Worm (Caenorhabditis elegans): ENCODE results near the gene fkh-9.

Gene fkh-9

DNA sequence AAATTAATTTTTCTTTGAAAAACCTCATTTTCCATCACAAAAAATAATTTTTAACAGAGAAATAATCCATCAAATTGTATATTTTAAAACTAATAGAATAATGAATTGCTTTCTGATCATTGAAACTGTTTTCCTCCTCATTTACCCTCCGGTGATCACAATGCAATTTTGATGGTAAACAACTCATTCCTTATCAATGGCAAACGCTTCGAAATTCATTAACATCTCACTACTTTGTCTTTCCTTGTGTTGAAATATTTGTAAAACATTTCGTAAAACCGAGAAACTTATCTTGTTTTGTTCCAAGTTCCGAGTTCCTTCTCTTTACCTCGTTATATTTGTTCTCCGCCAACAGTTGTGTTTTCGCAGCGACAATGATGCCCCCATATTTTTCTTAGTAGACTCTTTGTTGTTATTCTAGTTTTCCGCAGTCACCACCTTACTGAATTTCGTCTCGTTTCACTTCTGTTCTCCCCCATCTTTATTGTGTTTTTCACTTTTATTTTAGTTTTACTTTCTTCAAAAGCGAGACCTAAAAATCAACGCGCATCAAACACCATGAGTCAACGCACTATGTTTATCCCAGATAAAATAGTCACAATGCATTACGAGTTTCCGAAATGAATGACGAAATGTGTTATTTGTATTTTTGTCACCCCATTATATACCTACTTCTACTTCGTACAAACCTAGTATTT is 41.5 kb downstream of the fkh-9 start:
- peak; percentile 34 for TF ChIP-seq elt-2 (tag; optimal IDR thresholded peaks at IDR 0.05)
- no peak for TF ChIP-seq egl-27 (tag; optimal IDR thresholded peaks at IDR 0.05)
- peak; percentile 53 for TF ChIP-seq pha-4 (tag; optimal IDR thresholded peaks at IDR 0.05)

DNA sequence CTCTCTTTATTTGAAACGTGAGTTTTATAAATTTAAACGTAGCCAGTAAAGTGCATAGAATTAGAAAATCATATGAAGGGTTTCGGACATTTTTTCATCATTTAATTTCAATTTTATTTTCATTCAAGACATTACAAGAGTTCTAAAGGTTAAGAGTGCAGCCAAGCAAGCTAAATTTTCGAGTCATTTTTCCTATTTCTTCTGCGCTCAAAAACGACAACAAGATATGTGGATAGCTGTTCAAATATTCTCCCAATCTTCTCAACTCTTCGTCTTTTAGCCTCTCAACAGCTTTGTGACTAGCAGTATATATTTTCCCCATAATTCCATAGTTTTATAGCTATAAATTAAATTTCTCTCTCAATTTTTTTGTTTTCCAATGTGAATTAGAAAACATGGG is 43.1 kb downstream of the fkh-9 start:
- no peak for TF ChIP-seq sea-2 (GFP tag; optimal IDR thresholded peaks at IDR 0.05)
- no peak for TF ChIP-seq nhr-28 (tag; optimal IDR thresholded peaks at IDR 0.05)
- no peak for TF ChIP-seq tbx-2 (tag; optimal IDR thresholded peaks at IDR 0.05)
- no peak for TF ChIP-seq ceh-9 (tag; optimal IDR thresholded peaks at IDR 0.05)
- TF ChIP-seq egl-5 (tag; optimal IDR thresholded peaks at IDR 0.05): no peak
- TF ChIP-seq lin-39 (tag; optimal IDR thresholded peaks at IDR 0.05): no peak
- TF ChIP-seq mdl-1 (tag; optimal IDR thresholded peaks at IDR 0.05): no peak
- no peak for TF ChIP-seq nfya-1 (tag; optimal IDR thresholded peaks at IDR 0.05; ENCODE audit: insufficient read depth)
- TF ChIP-seq lsy-12 (tag; optimal IDR thresholded peaks at IDR 0.05): no peak
- TF ChIP-seq daf-12 (tag; optimal IDR thresholded peaks at IDR 0.05): no peak
- TF ChIP-seq pha-4 (tag; optimal IDR thresholded peaks at IDR 0.05): no peak
- no peak for TF ChIP-seq eor-1 (tag; optimal IDR thresholded peaks at IDR 0.05)

DNA sequence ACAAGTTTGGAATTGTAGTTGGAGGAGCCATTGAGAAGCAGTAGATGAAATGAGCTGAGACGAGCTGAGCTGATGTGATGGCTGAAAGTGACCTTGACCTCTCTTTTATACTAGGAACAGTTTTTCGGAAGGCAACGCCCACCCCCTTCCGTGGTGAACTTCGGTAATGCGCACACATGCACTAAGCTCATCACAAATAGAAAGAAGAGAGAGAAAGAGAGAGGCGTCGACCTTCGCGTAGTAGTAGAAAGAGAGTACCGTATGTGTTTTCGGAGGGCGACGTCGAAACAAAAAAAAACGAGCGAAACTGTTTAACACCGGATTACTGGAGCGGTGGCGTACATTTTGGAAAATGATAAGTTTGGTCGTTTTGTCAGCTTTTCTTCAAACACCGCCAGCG is 45.7 kb downstream of the fkh-9 start, which contains the start of gene marg-1:
marg-1 (minus strand) TSS at position 101 of the 400 bp plus-strand sequence.
- TF ChIP-seq lin-39 (tag; optimal IDR thresholded peaks at IDR 0.05) (no peak), pha-4 (tag; optimal IDR thresholded peaks at IDR 0.05) (peak; percentile 11), fkh-2 (tag; optimal IDR thresholded peaks at IDR 0.05) (no peak), jun-1 (tag; optimal IDR thresholded peaks at IDR 0.05) (no peak), nhr-11 (tag; optimal IDR thresholded peaks at IDR 0.05) (no peak), skn-1 (tag; optimal IDR thresholded peaks at IDR 0.05) (no peak), tbx-2 (tag; optimal IDR thresholded peaks at IDR 0.05) (no peak)

DNA sequence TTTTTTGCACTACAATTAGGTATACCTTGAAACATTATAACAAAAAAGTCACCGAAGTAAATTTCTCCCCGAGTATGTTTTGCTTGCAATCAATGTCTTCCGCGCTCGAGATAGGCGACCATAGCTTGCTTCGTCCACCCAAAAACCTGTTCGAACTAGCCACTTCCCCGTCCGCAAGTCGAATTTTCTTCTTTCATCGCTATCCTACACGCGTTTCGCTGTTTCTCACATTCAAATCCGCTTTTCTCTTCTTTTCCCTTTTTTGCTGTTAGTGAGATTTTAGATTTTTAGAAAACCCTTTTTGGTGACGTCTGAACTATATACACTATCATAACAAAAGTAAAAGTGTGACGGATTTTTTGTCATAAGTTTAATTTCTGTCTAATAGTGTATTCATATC is 53.5 kb downstream of the fkh-9 start:
- TF ChIP-seq elt-1 (tag; optimal IDR thresholded peaks at IDR 0.05): no peak
- no peak for TF ChIP-seq pha-4 (tag; optimal IDR thresholded peaks at IDR 0.05)
- TF ChIP-seq nhr-23 (tag; optimal IDR thresholded peaks at IDR 0.05): peak; percentile 42

DNA sequence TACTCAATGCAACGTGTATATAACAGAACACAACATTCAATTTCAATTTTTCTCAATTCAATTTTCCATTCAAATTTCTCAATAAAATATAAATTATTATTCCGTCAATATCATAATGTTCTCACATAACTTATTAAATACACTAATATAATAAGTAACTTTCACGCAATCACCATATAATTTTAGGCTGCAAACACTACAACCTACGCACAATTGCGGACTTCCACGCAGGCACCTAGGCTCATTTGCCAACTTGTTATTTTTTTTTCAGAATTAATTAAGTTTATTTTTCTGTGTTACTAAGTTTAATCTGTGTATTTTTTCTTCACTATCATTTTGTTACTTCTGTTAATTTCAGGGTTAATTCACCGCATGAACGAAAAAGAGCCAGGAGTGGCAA is 54.4 kb downstream of the fkh-9 start, which contains the start of gene F47B7.2:
F47B7.2 (plus strand) TSS at position 358 of the 400 bp plus-strand sequence.
- TF ChIP-seq ZK546.5 (tag; optimal IDR thresholded peaks at IDR 0.05): no peak
- TF ChIP-seq elt-2 (tag; optimal IDR thresholded peaks at IDR 0.05): peak; percentile 24
- no peak for TF ChIP-seq jun-1 (tag; optimal IDR thresholded peaks at IDR 0.05)
- TF ChIP-seq mml-1 (tag; optimal IDR thresholded peaks at IDR 0.05): no peak
- peak; percentile 53 for TF ChIP-seq pha-4 (tag; optimal IDR thresholded peaks at IDR 0.05)
- TF ChIP-seq nhr-23 (tag; optimal IDR thresholded peaks at IDR 0.05): peak; percentile 6
- no peak for TF ChIP-seq egl-27 (tag; optimal IDR thresholded peaks at IDR 0.05)
- TF ChIP-seq nhr-43 (tag; optimal IDR thresholded peaks at IDR 0.05; ENCODE audit: poor library complexity, severe bottlenecking): no peak
- TF ChIP-seq ceh-9 (tag; optimal IDR thresholded peaks at IDR 0.05): no peak
- no peak for TF ChIP-seq nhr-28 (tag; optimal IDR thresholded peaks at IDR 0.05)
- no peak for TF ChIP-seq fos-1 (tag; optimal IDR thresholded peaks at IDR 0.05)

DNA sequence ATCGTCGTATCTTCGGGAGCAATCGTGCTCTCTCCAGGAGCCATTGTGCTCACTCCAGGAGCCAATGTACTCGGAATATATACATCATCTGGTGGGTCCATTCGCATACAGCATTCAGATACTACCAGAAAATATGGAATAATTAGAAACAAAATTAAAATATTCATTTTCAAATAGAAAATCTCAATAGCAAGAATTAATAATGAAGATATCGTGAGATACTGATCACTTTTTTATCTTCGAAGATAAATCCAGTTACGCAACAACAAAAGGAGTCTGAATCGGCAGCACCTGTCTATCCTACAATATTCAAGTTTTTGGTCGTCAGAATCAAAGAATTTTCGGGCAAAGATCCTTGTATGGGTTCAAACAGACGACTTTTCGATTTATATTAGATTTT is 58.0 kb downstream of the fkh-9 start, which contains the start of gene F47B7.5:
F47B7.5 (minus strand) TSS at position 101 of the 400 bp plus-strand sequence.
- TF ChIP-seq fkh-2 (tag; optimal IDR thresholded peaks at IDR 0.05) (no peak), fkh-10 (GFP tag; optimal IDR thresholded peaks at IDR 0.05) (no peak), pha-4 (tag; optimal IDR thresholded peaks at IDR 0.05) (no peak), zag-1 (tag; optimal IDR thresholded peaks at IDR 0.05) (no peak), nhr-67 (tag; optimal IDR thresholded peaks at IDR 0.05) (no peak), eor-1 (tag; optimal IDR thresholded peaks at IDR 0.05) (no peak), R02D3.7 (tag; optimal IDR thresholded peaks at IDR 0.05) (no peak), lin-39 (tag; optimal IDR thresholded peaks at IDR 0.05) (no peak), mdl-1 (tag; optimal IDR thresholded peaks at IDR 0.05) (no peak), ceh-82 (tag; optimal IDR thresholded peaks at IDR 0.05) (no peak)

Measured in whole organism, L3 larva.